Worm (Caenorhabditis elegans): Measurements from ENCODE around the gene T02D1.9.

DNA sequence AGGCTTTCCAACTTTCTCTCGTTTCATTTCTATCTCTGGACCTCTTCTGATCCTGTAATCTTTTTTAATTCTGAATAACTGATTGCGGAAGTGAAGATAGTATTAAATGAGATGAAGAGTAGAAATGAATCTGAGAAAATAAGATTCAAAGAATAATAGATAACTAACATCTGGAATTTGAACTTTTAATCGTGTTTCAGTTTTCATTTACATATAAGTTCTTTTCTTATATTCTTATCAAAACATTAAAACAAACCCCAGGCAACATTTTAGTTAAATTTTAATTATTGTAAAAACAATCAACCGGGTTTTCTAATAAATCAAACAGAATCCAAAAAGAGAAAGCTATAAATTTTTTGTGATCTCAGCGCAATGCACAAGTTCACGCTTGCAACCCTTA, 45.8 kb upstream of the T02D1.9 start:
- TF ChIP-seq ama-1 (optimal IDR thresholded peaks at IDR 0.05), result no peak
- no peak for TF ChIP-seq tra-4 (tag; optimal IDR thresholded peaks at IDR 0.05)
- no peak for TF ChIP-seq flt-1 (GFP tag; IDR thresholded peaks at IDR 0.05)
- no peak for TF ChIP-seq B0310.2 (tag; optimal IDR thresholded peaks at IDR 0.05)
- no peak for TF ChIP-seq F13C5.2 (tag; optimal IDR thresholded peaks at IDR 0.05)
